Fruit fly (Drosophila melanogaster): Measurements from ENCODE around the gene FER.

FER gene

dm6 chr3R:9341189-9342012 is 52.9 kb downstream of the FER start (continued):
- peak; percentile 87 for TF ChIP-seq CG13424 (tag; optimal IDR thresholded peaks at IDR 0.05)
- TF ChIP-seq gce (GFP tag; IDR thresholded peaks at IDR 0.05) = no peak; the same call in 2 of the 3 replicates
- TF ChIP-seq sug (tag; optimal IDR thresholded peaks at IDR 0.05) = peak; percentile 98
- no peak for TF ChIP-seq Kr (GFP tag; optimal IDR thresholded peaks at IDR 0.05)
- peak; percentile 78 for TF ChIP-seq Sry-δ (GFP tag; optimal IDR thresholded peaks at IDR 0.05)
- peak; percentile 82 for TF ChIP-seq CG18262 (tag; optimal IDR thresholded peaks at IDR 0.05)
- peak; percentile 85 for TF ChIP-seq CoRest (tag; optimal IDR thresholded peaks at IDR 0.05)
- TF ChIP-seq CG12391 (tag; optimal IDR thresholded peaks at IDR 0.05) = peak; percentile 84
- peak; percentile 27 for TF ChIP-seq pzg (GFP tag; optimal IDR thresholded peaks at IDR 0.05)
- peak; percentile 31 for TF ChIP-seq CG13123 (GFP tag; optimal IDR thresholded peaks at IDR 0.05)
- peak; percentile 72 for TF ChIP-seq CG17359 (tag; optimal IDR thresholded peaks at IDR 0.05)
- TF ChIP-seq chn (GFP tag; optimal IDR thresholded peaks at IDR 0.05) = peak; percentile 56
- TF ChIP-seq CG30020 (tag; optimal IDR thresholded peaks at IDR 0.05) = peak; percentile 63
- peak; percentile 59 for TF ChIP-seq CG4854 (GFP tag; optimal IDR thresholded peaks at IDR 0.05)
- peak; percentile 79 for TF ChIP-seq MTF-1 (GFP tag; optimal IDR thresholded peaks at IDR 0.05; ENCODE audit: borderline replicate concordance)
- TF ChIP-seq HmgD (GFP tag; optimal IDR thresholded peaks at IDR 0.05) = peak; percentile 13
- TF ChIP-seq CG16815 (GFP tag; optimal IDR thresholded peaks at IDR 0.05) = peak; percentile 23
- peak; percentile 95 for TF ChIP-seq Doc3 (GFP tag; IDR thresholded peaks at IDR 0.05; ENCODE audit: partially characterized antibody)
- peak; percentile 88 for TF ChIP-seq Bgb (GFP tag; IDR thresholded peaks at IDR 0.05; ENCODE audit: partially characterized antibody)
- peak; percentile 22 for TF ChIP-seq her (GFP tag; optimal IDR thresholded peaks at IDR 0.05)
- no peak; the same call in 1 of the 2 replicates for TF ChIP-seq CG14667 (GFP tag; IDR thresholded peaks at IDR 0.05)
- TF ChIP-seq CG6175 (GFP tag; IDR thresholded peaks at IDR 0.05) = no peak
- peak; percentile 97 for TF ChIP-seq CG34224 (GFP tag; IDR thresholded peaks at IDR 0.05; ENCODE audit: partially characterized antibody)
- no peak for TF ChIP-seq pan (optimal IDR thresholded peaks at IDR 0.05)
- TF ChIP-seq pan (GFP tag; optimal IDR thresholded peaks at IDR 0.05 in 1 of 2, IDR thresholded peaks at IDR 0.05 in 1 of 2) = peak in 1 of 2 experiments; percentile 69
- peak; percentile 56; the same call in 1 of the 2 replicates for TF ChIP-seq HLH3B (GFP tag; IDR thresholded peaks at IDR 0.05)
- TF ChIP-seq CG8281 (tag; optimal IDR thresholded peaks at IDR 0.05) = peak; percentile 70
- TF ChIP-seq lilli (GFP tag; optimal IDR thresholded peaks at IDR 0.05) = peak; percentile 85
- peak; percentile 27 for TF ChIP-seq CG8944 (GFP tag; optimal IDR thresholded peaks at IDR 0.05)
- no peak for TF ChIP-seq slp2 (GFP tag; optimal IDR thresholded peaks at IDR 0.05)
- peak; percentile 93 for TF ChIP-seq BEAF-32 (GFP tag; optimal IDR thresholded peaks at IDR 0.05)
- peak; percentile 33 for TF ChIP-seq Mes4 (GFP tag; optimal IDR thresholded peaks at IDR 0.05)
- TF ChIP-seq CG7556 (GFP tag; optimal IDR thresholded peaks at IDR 0.05) = peak; percentile 88
- no peak for TF ChIP-seq shn (GFP tag; optimal IDR thresholded peaks at IDR 0.05)
- peak; percentile 85 for TF ChIP-seq CG7839 (tag; optimal IDR thresholded peaks at IDR 0.05)
- TF ChIP-seq YL-1 (GFP tag; optimal IDR thresholded peaks at IDR 0.05) = no peak
- no peak for TF ChIP-seq CG1647 (GFP tag; optimal IDR thresholded peaks at IDR 0.05)
- peak; percentile 57 for TF ChIP-seq jumu (GFP tag; optimal IDR thresholded peaks at IDR 0.05)
- TF ChIP-seq CG4404 (GFP tag; IDR thresholded peaks at IDR 0.05) = no peak
- TF ChIP-seq tx (GFP tag; optimal IDR thresholded peaks at IDR 0.05) = peak; percentile 20
- peak; percentile 47 for TF ChIP-seq Ets97D (GFP tag; optimal IDR thresholded peaks at IDR 0.05)
- TF ChIP-seq Side (GFP tag; optimal IDR thresholded peaks at IDR 0.05) = peak; percentile 50
- TF ChIP-seq CG12104 (GFP tag; optimal IDR thresholded peaks at IDR 0.05) = peak; percentile 75
- no peak for TF ChIP-seq eyg (GFP tag; optimal IDR thresholded peaks at IDR 0.05)
- peak; percentile 42; the same call in 1 of the 2 replicates for TF ChIP-seq CG7372 (GFP tag; IDR thresholded peaks at IDR 0.05)
- TF ChIP-seq row (GFP tag; IDR thresholded peaks at IDR 0.05) = peak; percentile 98
- TF ChIP-seq CG14965 (GFP tag; optimal IDR thresholded peaks at IDR 0.05; ENCODE audit: borderline replicate concordance) = no peak
- TF ChIP-seq Gug (GFP tag; IDR thresholded peaks at IDR 0.05) = peak; percentile 38; the same call in 1 of the 4 replicates

Data from whole organism, embryonic.